Fruit fly (Drosophila melanogaster) whole organism: ENCODE data around the gene CG32271.
A peak's percentile ranks its signal among the peaks of the same experiment; 100 is the strongest.

ENCODE experiments used
- CG8478 ChIP-seq: fragments of >200 bp; optimal IDR thresholded peaks from 2 replicates; lab custom pipeline; 2018; ENCODE audit warnings: inconsistent platforms
- Dll ChIP-seq: fragments of >200 bp; optimal IDR thresholded peaks from 2 replicates; lab custom pipeline; 2017
- EcR ChIP-seq, 2 experiments: fragments of >200 bp; optimal IDR thresholded peaks; 2 replicates each; lab custom pipeline; 2017; ENCODE audit warnings: missing biosample characterization in 2 of 2, missing genetic modification characterization in 2 of 2, missing genetic modification reagents in 2 of 2
- pan ChIP-seq: fragments of >200 bp; optimal IDR thresholded peaks from 2 replicates; lab custom pipeline; 2017
- psq ChIP-seq: fragments of >200 bp; optimal IDR thresholded peaks from 2 replicates; lab custom pipeline; 2017
- usp ChIP-seq: fragments of >200 bp; optimal IDR thresholded peaks from 2 replicates; lab custom pipeline; 2017; ENCODE audit warnings: missing biosample characterization, missing genetic modification characterization, mixed read lengths

CG32271 gene

dm6 chr3L:3244244-3245144 lies 41.5 kb upstream of the CG32271 start, which contains the start of gene CG12078:
Gene CG12078, minus strand, starts transcription at chr3L:3244294.
- TF ChIP-seq psq (no peak), Dll (lab: Kevin White, UChicago) (no peak), usp (GFP tag; lab: Kevin White, UChicago) (no peak), EcR (GFP tag; optimal IDR thresholded peaks at IDR 0.05; lab: Kevin White, UChicago) (no peak), CG8478 (no peak), pan (lab: Kevin White, UChicago) (no peak)

- no peak for TF ChIP-seq CG8478
- TF ChIP-seq EcR (GFP tag; optimal IDR thresholded peaks at IDR 0.05; lab: Kevin White, UChicago), result peak; percentile 43 to 69
Measured at dm6 chr3L:3242121-3243083, 39.4 kb upstream of the CG32271 start.

- no peak for TF ChIP-seq psq
- TF ChIP-seq EcR (GFP tag; optimal IDR thresholded peaks at IDR 0.05; lab: Kevin White, UChicago), result peak in 1 of 2 experiments; percentile 61
- TF ChIP-seq pan (lab: Kevin White, UChicago), result no peak
Measured at dm6 chr3L:3241368-3241640, 38.3 kb upstream of the CG32271 start.

DNA sequence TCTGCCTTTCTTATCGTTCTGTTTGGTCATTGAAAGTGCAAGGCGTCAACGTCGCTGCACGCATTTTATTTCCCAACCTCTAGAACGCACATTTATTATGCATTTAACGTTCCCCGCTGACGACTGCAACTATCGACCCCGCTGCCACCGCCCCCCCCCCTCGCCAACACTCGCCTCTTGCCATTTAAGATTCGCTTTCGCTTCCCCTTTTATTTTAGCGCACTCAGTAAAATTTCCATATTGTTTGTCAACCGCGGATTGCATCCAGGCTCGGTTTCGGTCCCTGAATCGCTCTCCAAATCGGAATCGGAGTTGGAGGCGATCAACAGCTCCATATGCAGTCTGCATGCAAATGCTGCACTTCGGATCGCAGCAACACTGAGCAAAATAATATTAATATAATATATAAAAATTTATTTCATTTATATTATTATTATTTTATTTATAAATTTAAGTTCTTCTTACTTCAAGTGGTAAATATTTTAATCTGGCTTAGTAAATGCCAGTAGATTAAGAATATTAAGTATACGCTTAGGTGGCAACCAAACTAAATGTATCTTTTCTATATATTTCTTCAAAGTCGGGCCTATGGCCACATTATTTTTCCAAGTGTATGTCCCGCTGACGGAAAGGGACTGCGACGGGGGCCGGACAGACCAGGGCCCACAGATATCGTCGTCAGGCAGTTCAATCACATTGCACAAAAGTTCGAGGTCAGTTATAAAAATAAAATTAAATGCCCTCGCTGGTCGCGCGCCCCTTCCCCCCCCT lies 37.8 kb upstream of the CG32271 start:
- no peak for TF ChIP-seq EcR (GFP tag; optimal IDR thresholded peaks at IDR 0.05; lab: Kevin White, UChicago)
- no peak for TF ChIP-seq Dll (lab: Kevin White, UChicago)
- TF ChIP-seq usp (GFP tag; lab: Kevin White, UChicago), result no peak
- no peak for TF ChIP-seq psq
- TF ChIP-seq CG8478, result no peak

DNA sequence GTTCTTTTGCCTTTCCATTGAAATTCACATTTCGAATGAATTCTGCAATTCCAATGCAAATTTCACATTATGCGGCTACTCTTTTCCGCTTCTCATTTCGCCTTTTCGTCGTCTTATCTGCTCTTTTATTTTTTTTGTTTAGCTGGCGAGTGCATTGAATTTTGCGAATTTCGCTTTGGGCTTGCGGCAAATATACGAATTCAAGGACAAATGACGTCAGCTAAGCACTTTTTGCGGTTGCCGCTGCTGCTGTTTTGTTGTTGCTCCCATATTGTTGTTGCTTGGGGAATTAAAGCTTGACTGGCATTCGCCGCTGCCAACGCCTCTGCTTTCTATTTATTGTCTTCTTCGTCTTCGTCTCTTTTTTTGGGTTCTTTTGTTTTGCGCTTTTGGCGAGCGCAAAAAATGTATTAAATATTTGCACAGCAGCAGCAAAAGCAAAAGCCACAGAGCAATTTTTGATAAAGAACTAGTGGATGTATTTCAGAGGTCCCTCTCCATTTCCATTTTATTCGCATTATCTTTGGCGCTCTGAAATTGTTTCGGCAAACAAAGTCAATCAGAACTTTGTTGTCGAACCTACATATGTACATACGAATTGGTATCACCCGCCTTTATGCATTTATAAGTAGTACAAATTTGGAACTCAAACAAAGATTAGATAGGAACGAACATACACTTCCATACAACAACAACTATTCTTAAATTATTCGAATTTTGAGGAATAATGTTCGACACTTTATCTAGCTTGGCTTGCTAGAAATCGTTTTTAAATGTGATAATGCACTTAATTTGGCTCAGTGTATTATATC lies 37.0 kb upstream of the CG32271 start:
- TF ChIP-seq psq, result no peak
- TF ChIP-seq pan (lab: Kevin White, UChicago), result no peak
- TF ChIP-seq CG8478, result no peak
- no peak for TF ChIP-seq EcR (GFP tag; optimal IDR thresholded peaks at IDR 0.05; lab: Kevin White, UChicago)
- no peak for TF ChIP-seq usp (GFP tag; lab: Kevin White, UChicago)
- no peak for TF ChIP-seq Dll (lab: Kevin White, UChicago)

DNA sequence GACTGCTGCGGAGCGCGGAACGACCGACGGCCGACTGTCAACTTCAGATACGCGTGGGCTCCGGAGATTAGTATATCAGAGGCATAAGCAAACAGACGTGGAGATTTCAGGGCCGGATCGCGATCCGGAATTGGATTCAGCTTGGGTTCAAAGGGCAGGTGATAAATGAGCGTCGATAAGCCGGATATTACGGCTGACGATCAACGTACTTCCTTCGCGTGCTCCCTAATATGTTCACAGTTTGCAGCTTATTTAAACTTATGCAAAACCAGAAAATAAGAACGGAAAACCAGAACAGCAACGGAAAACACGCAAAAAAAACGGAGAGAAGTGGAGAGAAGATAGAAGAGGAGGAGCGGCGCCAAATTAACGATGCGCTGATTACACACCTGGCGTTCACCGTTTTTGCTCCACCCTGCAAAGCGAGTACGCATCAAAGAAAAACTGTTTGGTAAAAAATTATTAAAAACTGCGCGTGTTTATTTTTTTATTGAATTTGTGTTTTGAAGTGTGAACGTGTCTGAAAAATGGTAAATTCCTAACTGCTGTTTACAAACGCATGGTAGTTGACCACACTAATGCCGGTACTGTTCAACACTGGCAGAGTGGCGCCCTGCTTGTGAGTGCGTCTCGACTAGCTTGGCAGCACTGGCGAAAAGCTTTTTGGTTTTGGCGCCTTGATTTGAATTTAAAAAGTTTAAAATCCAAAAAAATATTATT lies 36.2 kb upstream of the CG32271 start, which contains the start of gene CG17746:
TSS of gene CG17746 (minus strand) at position 546 of the 720 bp plus-strand sequence.
- no peak for TF ChIP-seq usp (GFP tag; lab: Kevin White, UChicago)
- TF ChIP-seq EcR (GFP tag; optimal IDR thresholded peaks at IDR 0.05; lab: Kevin White, UChicago), result no peak
- TF ChIP-seq psq, result no peak
- TF ChIP-seq CG8478, result no peak
- TF ChIP-seq pan (lab: Kevin White, UChicago), result no peak
- TF ChIP-seq Dll (lab: Kevin White, UChicago), result no peak

- TF ChIP-seq Dll (lab: Kevin White, UChicago) (no peak), psq (no peak), pan (lab: Kevin White, UChicago) (no peak), EcR (GFP tag; optimal IDR thresholded peaks at IDR 0.05; lab: Kevin White, UChicago) (no peak), usp (GFP tag; lab: Kevin White, UChicago) (no peak), CG8478 (no peak)
Measured at dm6 chr3L:3236319-3236718, 33.4 kb upstream of the CG32271 start.

dm6 chr3L:3226458-3226783 lies 23.5 kb upstream of the CG32271 start:
- TF ChIP-seq Dll (lab: Kevin White, UChicago) (no peak), usp (GFP tag; lab: Kevin White, UChicago) (no peak)

dm6 chr3L:3225769-3226457 lies 23.0 kb upstream of the CG32271 start:
- no peak for TF ChIP-seq EcR (GFP tag; optimal IDR thresholded peaks at IDR 0.05; lab: Kevin White, UChicago)
- TF ChIP-seq psq, result no peak
- TF ChIP-seq CG8478, result peak; percentile 53
- TF ChIP-seq usp (GFP tag; lab: Kevin White, UChicago), result no peak
- no peak for TF ChIP-seq pan (lab: Kevin White, UChicago)
- peak; percentile 99 for TF ChIP-seq Dll (lab: Kevin White, UChicago)
